Fruit fly (Drosophila melanogaster) whole organism, prepupa: ENCODE results near the gene CG17777.

Experiments
- Blimp-1 ChIP-seq: fragments of 200-800 bp; sonication (Bioruptor generic); optimal IDR thresholded peaks from 3 replicates; lab custom pipeline; 2017; ENCODE audit warnings: missing biosample characterization, missing genetic modification characterization, mild to moderate bottlenecking, moderate library complexity, missing genetic modification reagents
- CG11294 ChIP-seq: fragments of 200-800 bp; sonication (Bioruptor generic); IDR thresholded peaks from 2 replicates; pipeline ENCODE4 v1.3.6; 2022; ENCODE audit warnings: missing biosample characterization, missing genetic modification characterization
- CG11762 ChIP-seq: fragments of 200-800 bp; sonication (Bioruptor generic); optimal IDR thresholded peaks from 3 replicates; lab custom pipeline; 2016; ENCODE audit warnings: missing biosample characterization, missing genetic modification characterization; ENCODE audit not compliant: insufficient read depth
- CG15336 ChIP-seq: fragments of 200-800 bp; sonication (Bioruptor generic); IDR thresholded peaks from 2 replicates; pipeline ENCODE4 v1.3.6; 2022; ENCODE audit warnings: missing biosample characterization, missing genetic modification characterization
- CG1621 ChIP-seq: fragments of 200-800 bp; sonication (Bioruptor generic); optimal IDR thresholded peaks from 3 replicates; lab custom pipeline; 2018; ENCODE audit warnings: missing biosample characterization, mild to moderate bottlenecking, missing genetic modification characterization
- CG3032 ChIP-seq: fragments of 200-800 bp; optimal IDR thresholded peaks from 2 replicates; lab custom pipeline; 2019; ENCODE audit warnings: missing biosample characterization, mild to moderate bottlenecking, missing genetic modification characterization, moderate library complexity
- CG34406 ChIP-seq: fragments of 200-800 bp; sonication (Bioruptor generic); optimal IDR thresholded peaks from 3 replicates; lab custom pipeline; 2016; ENCODE audit warnings: missing biosample characterization, missing genetic modification characterization
- CG4318 ChIP-seq: fragments of 200-800 bp; sonication (Bioruptor generic); optimal IDR thresholded peaks from 3 replicates; lab custom pipeline; 2017; ENCODE audit warnings: missing biosample characterization, mild to moderate bottlenecking, missing genetic modification characterization
- CG6163 ChIP-seq: fragments of 200-800 bp; sonication (Bioruptor generic); IDR thresholded peaks from 3 replicates; pipeline ENCODE4 v1.3.6; 2022; ENCODE audit warnings: missing biosample characterization, missing genetic modification characterization
- CG6276 ChIP-seq: fragments of 200-800 bp; sonication (Bioruptor generic); optimal IDR thresholded peaks from 2 replicates; lab custom pipeline; 2017; ENCODE audit warnings: missing biosample characterization, mild to moderate bottlenecking, missing genetic modification characterization
- CG6792 ChIP-seq: fragments of 200-800 bp; sonication (Bioruptor generic); optimal IDR thresholded peaks from 3 replicates; lab custom pipeline; 2016; ENCODE audit warnings: missing biosample characterization, missing genetic modification characterization
- CG6854 ChIP-seq: fragments of 200-800 bp; sonication (Bioruptor generic); optimal IDR thresholded peaks from 2 replicates; lab custom pipeline; 2017; ENCODE audit warnings: missing biosample characterization, mild to moderate bottlenecking, missing genetic modification characterization
- CG7368 ChIP-seq: fragments of 200-800 bp; sonication (Bioruptor generic); optimal IDR thresholded peaks from 3 replicates; lab custom pipeline; 2016; ENCODE audit warnings: missing biosample characterization, missing genetic modification characterization
- CG8119 ChIP-seq: fragments of 200-800 bp; sonication (Bioruptor generic); IDR thresholded peaks from 3 replicates; pipeline ENCODE4 v1.3.6; 2022; ENCODE audit warnings: missing biosample characterization, missing genetic modification characterization
- CG8319 ChIP-seq: fragments of 200-800 bp; sonication (Bioruptor generic); optimal IDR thresholded peaks from 3 replicates; lab custom pipeline; 2016; ENCODE audit warnings: missing biosample characterization, missing genetic modification characterization
- Eip78C ChIP-seq: fragments of 200-800 bp; sonication (Bioruptor generic); peaks from one replicate; lab custom pipeline; 2016; ENCODE audit warnings: missing biosample characterization, missing genetic modification characterization
- Eip93F ChIP-seq: fragments of 200-800 bp; sonication (Bioruptor generic); optimal IDR thresholded peaks from 2 replicates; lab custom pipeline; 2016; ENCODE audit warnings: missing biosample characterization, mild to moderate bottlenecking, missing genetic modification characterization
- Ets21C ChIP-seq: fragments of 200-800 bp; sonication (Bioruptor generic); optimal IDR thresholded peaks from 3 replicates; lab custom pipeline; 2016; ENCODE audit warnings: missing biosample characterization, missing genetic modification characterization
- Ets96B ChIP-seq: fragments of 200-800 bp; optimal IDR thresholded peaks from 2 replicates; lab custom pipeline; 2019; ENCODE audit warnings: missing biosample characterization, mild to moderate bottlenecking, missing genetic modification characterization, moderate library complexity
- Gug ChIP-seq: fragments of 200-800 bp; sonication (Bioruptor generic); IDR thresholded peaks from 2 replicates; pipeline ENCODE4 v1.3.6; 2022; ENCODE audit warnings: missing biosample characterization, missing genetic modification characterization
- Hr38 ChIP-seq: sonication (Bioruptor generic); optimal IDR thresholded peaks from 2 replicates; lab custom pipeline; 2016; ENCODE audit warnings: missing biosample characterization, missing genetic modification characterization
- Hr39 ChIP-seq: fragments of 200-800 bp; sonication (Bioruptor generic); optimal IDR thresholded peaks from 2 replicates; lab custom pipeline; 2016; ENCODE audit warnings: missing biosample characterization, missing genetic modification characterization
- Hr4 ChIP-seq: fragments of 200-800 bp; sonication (Bioruptor generic); optimal IDR thresholded peaks from 3 replicates; lab custom pipeline; 2016; ENCODE audit warnings: missing biosample characterization, missing genetic modification characterization
- Met ChIP-seq: fragments of 200-800 bp; sonication (Bioruptor generic); optimal IDR thresholded peaks from 3 replicates; lab custom pipeline; 2016; ENCODE audit warnings: missing biosample characterization, missing genetic modification characterization
- OdsH ChIP-seq: fragments of 200-800 bp; sonication (Bioruptor generic); optimal IDR thresholded peaks from 3 replicates; lab custom pipeline; 2016; ENCODE audit warnings: missing biosample characterization, missing genetic modification characterization
- Sox15 ChIP-seq: fragments of 200-800 bp; sonication (Bioruptor generic); optimal IDR thresholded peaks from 3 replicates; lab custom pipeline; 2016; ENCODE audit warnings: missing biosample characterization, missing genetic modification characterization
- achi ChIP-seq: fragments of 200-800 bp; sonication (Bioruptor generic); optimal IDR thresholded peaks from 3 replicates; lab custom pipeline; 2016; ENCODE audit warnings: missing biosample characterization, missing genetic modification characterization
- acj6 ChIP-seq: fragments of 200-800 bp; sonication (Bioruptor generic); optimal IDR thresholded peaks from 3 replicates; lab custom pipeline; 2016; ENCODE audit warnings: missing biosample characterization, missing genetic modification characterization
- cyc ChIP-seq: fragments of 200-800 bp; sonication (Bioruptor generic); optimal IDR thresholded peaks from 3 replicates; lab custom pipeline; 2016; ENCODE audit warnings: missing biosample characterization, missing genetic modification characterization
- dac ChIP-seq: fragments of 200-800 bp; sonication (Bioruptor generic); optimal IDR thresholded peaks from 2 replicates; lab custom pipeline; 2017; ENCODE audit warnings: missing biosample characterization, mild to moderate bottlenecking, missing genetic modification characterization
- dsx ChIP-seq: fragments of 200-800 bp; optimal IDR thresholded peaks from 3 replicates; lab custom pipeline; 2019; ENCODE audit warnings: missing biosample characterization, mild to moderate bottlenecking, missing genetic modification characterization, moderate library complexity; ENCODE audit not compliant: poor library complexity, severe bottlenecking
- eg ChIP-seq: fragments of 200-800 bp; sonication (Bioruptor generic); IDR thresholded peaks from 3 replicates; pipeline ENCODE4 v1.3.6; 2022; ENCODE audit warnings: missing biosample characterization, missing genetic modification characterization
- fd85E ChIP-seq: fragments of 200-800 bp; sonication (Bioruptor generic); optimal IDR thresholded peaks from 3 replicates; lab custom pipeline; 2016; ENCODE audit warnings: missing biosample characterization, missing genetic modification characterization
- fkh ChIP-seq: fragments of 200-800 bp; sonication (Bioruptor generic); optimal IDR thresholded peaks from 3 replicates; lab custom pipeline; 2017; ENCODE audit warnings: missing biosample characterization, mild to moderate bottlenecking, missing genetic modification characterization, moderate library complexity
- net ChIP-seq: fragments of 200-800 bp; sonication (Bioruptor generic); optimal IDR thresholded peaks from 3 replicates; lab custom pipeline; 2016; ENCODE audit warnings: missing biosample characterization, missing genetic modification characterization
- ss ChIP-seq, 2 experiments: fragments of 200-800 bp; sonication (Bioruptor generic); optimal IDR thresholded peaks; 2 replicates in 1 of 2; 3 replicates in 1 of 2; lab custom pipeline; 2017 to 2018; ENCODE audit warnings: mild to moderate bottlenecking in 2 of 2, missing biosample characterization in 2 of 2, missing genetic modification characterization in 2 of 2, moderate library complexity in 1 of 2
- svp ChIP-seq: fragments of 200-800 bp; sonication (Bioruptor generic); peaks from one replicate; lab custom pipeline; 2016; ENCODE audit warnings: missing biosample characterization, missing genetic modification characterization
- topi ChIP-seq: fragments of 200-800 bp; sonication (Bioruptor generic); optimal IDR thresholded peaks from 3 replicates; lab custom pipeline; 2016; ENCODE audit warnings: missing biosample characterization, missing genetic modification characterization
- vri ChIP-seq: fragments of 200-800 bp; sonication (Bioruptor generic); optimal IDR thresholded peaks from 3 replicates; lab custom pipeline; 2016; ENCODE audit warnings: missing biosample characterization, mild to moderate bottlenecking, missing genetic modification characterization

The CG17777 gene

dm6 chrX:2137587-2138341 is 48.9 kb upstream of the CG17777 start (continued):
- peak; percentile 94 for TF ChIP-seq dac (GFP tag; lab: Kevin White, UChicago)
- peak; percentile 44 for TF ChIP-seq Hr38 (GFP tag; lab: Kevin White, UChicago)
- TF ChIP-seq Sox15 (GFP tag; lab: Kevin White, UChicago): peak; percentile 98
- peak; percentile 99 for TF ChIP-seq Ets96B (tag; lab: Kevin White, UChicago)
- TF ChIP-seq CG6276 (GFP tag; lab: Kevin White, UChicago): peak; percentile 99
- TF ChIP-seq eg: peak; percentile 98
- peak; percentile 97 for TF ChIP-seq net (GFP tag; lab: Kevin White, UChicago)
- peak; percentile 97 for TF ChIP-seq CG6792 (GFP tag; lab: Kevin White, UChicago)
- TF ChIP-seq Hr4 (GFP tag; lab: Kevin White, UChicago): peak; percentile 97
- TF ChIP-seq cyc (GFP tag; lab: Kevin White, UChicago): peak; percentile 94
- TF ChIP-seq CG15336 (GFP tag; lab: Robert Waterston, UW): peak; percentile 100
- TF ChIP-seq CG6163: peak; percentile 97
- peak; percentile 97 for TF ChIP-seq CG6854 (GFP tag; lab: Kevin White, UChicago)
- TF ChIP-seq CG4318 (GFP tag; lab: Kevin White, UChicago): peak; percentile 98
- peak; percentile 98 for TF ChIP-seq achi (GFP tag; lab: Kevin White, UChicago)
- peak; percentile 99 for TF ChIP-seq OdsH (GFP tag; lab: Kevin White, UChicago)

DNA sequence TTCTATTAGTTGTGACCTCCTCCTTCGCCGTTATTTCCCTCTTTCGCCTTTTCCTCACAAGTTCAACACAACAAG is 48.5 kb upstream of the CG17777 start, which contains the start of gene ph-p:
ph-p (minus strand) TSS at position 30 of the 75 bp plus-strand sequence.
- TF ChIP-seq Eip93F (GFP tag; lab: Kevin White, UChicago): no peak
- TF ChIP-seq CG11762: no peak
- TF ChIP-seq, all 60 proteins: peak for 0

- TF ChIP-seq acj6 (no peak), fkh (GFP tag; lab: Kevin White, UChicago) (peak; percentile 4), CG7368 (GFP tag; lab: Kevin White, UChicago) (no peak), CG8119 (GFP tag; lab: Robert Waterston, UW) (no peak), Eip78C (peak; percentile 18)
These were observed 48.2 kb upstream of the CG17777 start for dm6 chrX:2138417-2138816.

dm6 chrX:2139610-2140009 is 47.0 kb upstream of the CG17777 start:
- TF ChIP-seq fd85E (no peak), Hr4 (GFP tag; lab: Kevin White, UChicago) (no peak), CG6276 (GFP tag; lab: Kevin White, UChicago) (no peak), Gug (GFP tag; lab: Robert Waterston, UW) (no peak), CG34406 (no peak), topi (GFP tag; lab: Kevin White, UChicago) (no peak), CG4318 (GFP tag; lab: Kevin White, UChicago) (no peak), net (GFP tag; lab: Kevin White, UChicago) (no peak), CG11294 (GFP tag; lab: Robert Waterston, UW) (no peak), CG3032 (tag; lab: Kevin White, UChicago) (no peak)

DNA sequence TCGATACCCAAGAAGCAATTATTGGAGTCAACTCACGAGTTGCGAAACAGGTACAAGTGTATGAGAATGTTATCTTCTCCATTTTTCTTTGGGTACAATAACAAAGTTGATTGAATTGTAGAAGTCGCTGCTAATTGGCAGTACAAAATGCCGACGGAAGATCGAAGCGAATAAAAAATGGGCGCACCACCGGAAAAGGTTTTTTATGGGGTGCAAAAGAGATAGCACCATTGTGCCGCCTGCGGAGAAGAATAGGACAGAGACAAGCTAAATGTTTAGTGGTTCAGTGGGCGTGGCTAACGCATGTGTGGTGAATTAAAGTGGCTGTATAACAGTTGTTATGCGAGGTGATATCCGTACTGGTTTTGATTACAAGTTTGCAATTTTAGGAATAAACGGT is 46.2 kb upstream of the CG17777 start:
- TF ChIP-seq ss (GFP tag; optimal IDR thresholded peaks at IDR 0.05; lab: Kevin White, UChicago): no peak
- TF ChIP-seq svp: peak; percentile 67
- TF ChIP-seq Met (GFP tag; lab: Kevin White, UChicago): peak; percentile 6
- TF ChIP-seq Hr39 (GFP tag; lab: Kevin White, UChicago): no peak
- TF ChIP-seq CG6163: peak; percentile 54; the same call in 2 of the 3 replicates
- TF ChIP-seq CG11294 (GFP tag; lab: Robert Waterston, UW): no peak
- peak; percentile 37 for TF ChIP-seq CG1621 (tag; lab: Kevin White, UChicago)
- TF ChIP-seq CG11762: no peak
- TF ChIP-seq vri (GFP tag; lab: Kevin White, UChicago): no peak
- TF ChIP-seq CG8319 (GFP tag; lab: Kevin White, UChicago): no peak
- peak; percentile 34; the same call in 1 of the 3 replicates for TF ChIP-seq eg
- no peak for TF ChIP-seq CG6854 (GFP tag; lab: Kevin White, UChicago)
- TF ChIP-seq achi (GFP tag; lab: Kevin White, UChicago): no peak
- TF ChIP-seq Hr38 (GFP tag; lab: Kevin White, UChicago): no peak
- TF ChIP-seq CG8119 (GFP tag; lab: Robert Waterston, UW): no peak
- no peak for TF ChIP-seq acj6
- TF ChIP-seq Blimp-1 (GFP tag; lab: Kevin White, UChicago): no peak
- no peak for TF ChIP-seq CG6792 (GFP tag; lab: Kevin White, UChicago)
- peak; percentile 12 for TF ChIP-seq CG34406
- peak; percentile 29 for TF ChIP-seq dsx
- no peak for TF ChIP-seq Ets21C
